Worm (Caenorhabditis elegans) whole organism, L4/young adult: ENCODE measurements around the gene srh-177.

Experiments used
- dao-5 ChIP-seq: sonication (generic microtip); optimal IDR thresholded peaks from 2 replicates; lab custom pipeline; 2016; ENCODE audit warnings: missing genotype, missing genetic modification characterization, moderate library complexity, missing compliant biosample characterization
- him-1 ChIP-seq: sonication (generic microtip); optimal IDR thresholded peaks from 2 replicates; lab custom pipeline; 2016; ENCODE audit warnings: missing genotype, missing genetic modification reagents, missing genetic modification characterization, missing compliant biosample characterization

- TF ChIP-seq him-1 (tag; lab: Kevin White, UChicago) = no peak
- no peak for TF ChIP-seq dao-5 (tag; lab: Kevin White, UChicago)
Observed at ce11 chrV:20386942-20387341, 17.9 kb upstream of the srh-177 start, which contains the start of gene K02E2.7.
